Worm (Caenorhabditis elegans) whole organism, L1 larva: ENCODE data around the gene csn-4.

Experiments used
- ama-1 ChIP-seq: fragments of 150-350 bp; optimal IDR thresholded peaks from 2 replicates; lab custom pipeline; 2014
- fos-1 ChIP-seq: fragments of 150-350 bp; optimal IDR thresholded peaks from 2 replicates; lab custom pipeline; 2014; ENCODE audit warnings: missing biosample characterization, missing genetic modification characterization
- nhr-76 ChIP-seq: sonication (generic microtip); optimal IDR thresholded peaks from 2 replicates; lab custom pipeline; 2017; ENCODE audit warnings: missing biosample characterization, missing genetic modification characterization
- ztf-11 ChIP-seq, 2 experiments: sonication (generic microtip); optimal IDR thresholded peaks; 2 replicates each; lab custom pipeline; 2016 to 2017; ENCODE audit warnings: missing genetic modification characterization in 2 of 2, missing biosample characterization in 1 of 2, missing compliant biosample characterization in 1 of 2

DNA sequence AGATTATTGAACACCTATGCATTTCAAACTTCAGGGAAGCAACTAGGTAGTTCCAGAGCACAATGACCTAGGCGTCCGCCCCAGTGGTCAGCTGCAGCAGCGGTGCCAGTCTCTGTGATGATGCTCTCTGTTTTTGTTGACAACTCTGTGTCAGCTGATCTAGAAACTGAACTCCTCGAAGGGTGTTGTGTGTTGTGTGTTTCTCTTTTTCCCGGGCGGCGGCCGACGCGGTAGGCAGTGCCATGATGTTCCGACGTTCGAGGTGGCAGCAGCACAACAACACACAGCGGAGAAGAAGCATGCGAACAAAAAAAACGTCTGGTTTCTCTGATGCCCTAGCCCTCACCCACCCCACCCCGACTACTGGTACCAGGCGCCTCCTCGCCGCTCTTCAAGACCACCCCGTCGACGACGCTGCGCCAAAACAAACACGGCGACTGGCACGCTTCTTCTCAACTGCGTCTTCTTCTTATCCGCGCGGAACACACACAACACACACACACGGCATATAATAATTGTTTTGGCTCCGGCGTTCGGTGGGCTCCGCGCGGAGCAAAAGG lies 22.4 kb downstream of the csn-4 start:
- no peak for TF ChIP-seq ztf-11 (tag; optimal IDR thresholded peaks at IDR 0.05; lab: Kevin White, UChicago)
- TF ChIP-seq nhr-76: no peak
- TF ChIP-seq fos-1: no peak
- TF ChIP-seq ama-1 (lab: Kevin White, UChicago): no peak
